Worm (Caenorhabditis elegans): Measurements from ENCODE around the gene sma-1.

sma-1 gene

DNA sequence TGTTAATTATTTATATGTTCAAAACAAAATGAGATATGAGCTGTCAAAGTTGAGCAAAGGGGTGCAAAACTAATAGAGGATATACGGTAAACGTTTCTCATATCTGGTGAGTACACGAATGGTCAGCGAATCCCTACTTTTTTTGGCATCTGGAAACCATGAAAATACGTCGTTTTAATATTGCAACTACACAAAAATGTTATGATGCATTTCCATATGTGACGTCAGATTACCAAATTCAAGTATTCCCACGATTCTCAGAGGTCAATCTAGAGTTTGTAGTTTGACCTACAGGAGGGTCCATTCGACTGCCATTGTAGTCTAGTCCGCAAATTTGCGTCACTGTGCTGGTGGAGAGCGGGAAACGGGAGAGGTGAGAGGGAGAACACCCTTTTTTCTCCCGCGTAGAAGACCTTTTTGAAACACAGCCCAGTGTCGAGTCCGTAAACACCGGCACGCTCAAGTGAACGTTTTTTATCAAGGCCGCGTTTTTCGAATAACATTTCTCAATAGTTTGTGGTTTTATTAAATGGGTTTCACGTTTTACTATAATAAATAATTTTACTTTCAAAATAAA is 2.8 kb upstream of the sma-1 start (continued):
- TF ChIP-seq nhr-102 (tag; optimal IDR thresholded peaks at IDR 0.05) (no peak), hlh-30 (tag; optimal IDR thresholded peaks at IDR 0.05; ENCODE audit: insufficient read depth) (no peak), nhr-28 (tag; optimal IDR thresholded peaks at IDR 0.05) (peak; percentile 56), lir-3 (tag; optimal IDR thresholded peaks at IDR 0.05) (no peak), mes-2 (tag; optimal IDR thresholded peaks at IDR 0.05; ENCODE audit: poor library complexity, severe bottlenecking) (peak; percentile 68), madf-9 (GFP tag; conservative IDR thresholded peaks at IDR 0.05) (no peak), saeg-2 (GFP tag; IDR thresholded peaks at IDR 0.05) (no peak), snpc-4 (tag; optimal IDR thresholded peaks at IDR 0.05) (no peak), ceh-28 (tag; optimal IDR thresholded peaks at IDR 0.05) (no peak), F26F4.8 (GFP tag; conservative IDR thresholded peaks at IDR 0.05) (no peak), mxl-3 (GFP tag; optimal IDR thresholded peaks at IDR 0.05) (peak; percentile 59), daf-16 (GFP tag; optimal IDR thresholded peaks at IDR 0.05) (no peak), daf-16 (tag; optimal IDR thresholded peaks at IDR 0.05) (peak; percentile 74), Y75B8A.6 (GFP tag; IDR thresholded peaks at IDR 0.05) (no peak), ZK337.2 (GFP tag; IDR thresholded peaks at IDR 0.05) (no peak), unc-62 (GFP tag; optimal IDR thresholded peaks at IDR 0.05 in 1 of 2) (peak in 1 of 2 experiments; percentile 96), unc-62 (tag; optimal IDR thresholded peaks at IDR 0.05) (no peak), nhr-42 (GFP tag; IDR thresholded peaks at IDR 0.05) (no peak), mdl-1 (tag; optimal IDR thresholded peaks at IDR 0.05) (no peak), hmg-1.1 (GFP tag; IDR thresholded peaks at IDR 0.05) (no peak), spr-3 (GFP tag; optimal IDR thresholded peaks at IDR 0.05) (no peak), nhr-77 (tag; optimal IDR thresholded peaks at IDR 0.05) (no peak), zfp-2 (tag; optimal IDR thresholded peaks at IDR 0.05) (no peak), nhr-10 (tag; optimal IDR thresholded peaks at IDR 0.05) (no peak), madf-5 (GFP tag; IDR thresholded peaks at IDR 0.05) (no peak), set-16 (GFP tag; IDR thresholded peaks at IDR 0.05) (no peak), ceh-44 (GFP tag; IDR thresholded peaks at IDR 0.05) (no peak), F37D6.2 (tag; optimal IDR thresholded peaks at IDR 0.05) (no peak), mep-1 (tag; optimal IDR thresholded peaks at IDR 0.05) (peak; percentile 71), lin-39 (tag; optimal IDR thresholded peaks at IDR 0.05) (no peak), nhr-48 (tag; optimal IDR thresholded peaks at IDR 0.05) (no peak), lsy-2 (tag; optimal IDR thresholded peaks at IDR 0.05) (peak in 1 of 2 experiments; percentile 47), cey-2 (tag; optimal IDR thresholded peaks at IDR 0.05; ENCODE audit: borderline replicate concordance, insufficient read depth) (no peak), D1046.2 (GFP tag; IDR thresholded peaks at IDR 0.05) (no peak), nhr-41 (GFP tag; IDR thresholded peaks at IDR 0.05) (no peak), Y5F2A.4 (GFP tag; optimal IDR thresholded peaks at IDR 0.05) (no peak), hlh-11 (tag; optimal IDR thresholded peaks at IDR 0.05) (peak; percentile 72), duxl-1 (tag; optimal IDR thresholded peaks at IDR 0.05; ENCODE audit: poor library complexity) (no peak), zag-1 (tag; optimal IDR thresholded peaks at IDR 0.05) (no peak), dmd-6 (GFP tag; IDR thresholded peaks at IDR 0.05) (peak; percentile 45; the same call in 1 of the 2 replicates), ceh-82 (tag; optimal IDR thresholded peaks at IDR 0.05) (no peak), pha-4 (GFP tag; IDR thresholded peaks at IDR 0.05) (no peak), pha-4 (tag; optimal IDR thresholded peaks at IDR 0.05) (peak; percentile 53), sdz-12 (GFP tag; optimal IDR thresholded peaks at IDR 0.05) (no peak), ceh-20 (GFP tag; IDR thresholded peaks at IDR 0.05) (no peak), pqm-1 (tag; optimal IDR thresholded peaks at IDR 0.05) (no peak), dpl-1 (GFP tag; optimal IDR thresholded peaks at IDR 0.05) (peak; percentile 79), R02D3.7 (tag; optimal IDR thresholded peaks at IDR 0.05) (no peak), tra-1 (GFP tag; IDR thresholded peaks at IDR 0.05) (0 out of 2 replicates have a peak, but pooled peaks have one; percentile 24), T20F7.1 (GFP tag; optimal IDR thresholded peaks at IDR 0.05) (no peak)

Data from whole organism, L4 larva.